Worm (Caenorhabditis elegans) whole organism, late embryonic: ENCODE results near the gene ckk-1.

Experiments used
- F13H6.1 ChIP-seq: sonication (generic microtip); optimal IDR thresholded peaks from 2 replicates; lab custom pipeline; 2016; ENCODE audit warnings: missing genetic modification characterization, missing compliant biosample characterization
- K02D7.2 ChIP-seq: sonication (generic microtip); optimal IDR thresholded peaks from 2 replicates; lab custom pipeline; 2017; ENCODE audit warnings: mild to moderate bottlenecking, missing genetic modification characterization, missing compliant biosample characterization
- T23F11.4 ChIP-seq: fragments of 200-800 bp; sonication (Bioruptor generic); optimal IDR thresholded peaks from 2 replicates; lab custom pipeline; 2018; ENCODE audit warnings: mild to moderate bottlenecking, missing genetic modification characterization, missing compliant biosample characterization
- Y22D7AL.16 ChIP-seq: sonication (generic microtip); optimal IDR thresholded peaks from 2 replicates; lab custom pipeline; 2016; ENCODE audit warnings: missing genetic modification characterization, missing compliant biosample characterization
- ceh-18 ChIP-seq: sonication (generic microtip); optimal IDR thresholded peaks from 2 replicates; lab custom pipeline; 2016; ENCODE audit warnings: missing genetic modification characterization, missing compliant biosample characterization
- ceh-2 ChIP-seq: sonication (generic microtip); optimal IDR thresholded peaks from 2 replicates; lab custom pipeline; 2016; ENCODE audit warnings: missing genotype, missing genetic modification characterization, missing compliant biosample characterization
- ceh-30 ChIP-seq: fragments of 150-350 bp; optimal IDR thresholded peaks from 2 replicates; lab custom pipeline; 2014; ENCODE audit warnings: missing biosample characterization, missing genetic modification characterization
- ceh-31 ChIP-seq: sonication (generic microtip); optimal IDR thresholded peaks from 2 replicates; lab custom pipeline; 2016; ENCODE audit warnings: missing genetic modification characterization, missing compliant biosample characterization
- ceh-45 ChIP-seq: fragments of 200-800 bp; sonication (Bioruptor generic); IDR thresholded peaks from 2 replicates; pipeline ENCODE4 v1.3.6; 2022; ENCODE audit warnings: missing genetic modification reagents, missing genetic modification characterization, missing compliant biosample characterization
- ceh-48 ChIP-seq: sonication (generic microtip); optimal IDR thresholded peaks from 2 replicates; lab custom pipeline; 2016; ENCODE audit warnings: missing genetic modification characterization, inconsistent platforms, missing compliant biosample characterization
- ceh-6 ChIP-seq: fragments of 200-800 bp; sonication (Bioruptor generic); optimal IDR thresholded peaks from 2 replicates; lab custom pipeline; 2018; ENCODE audit warnings: mild to moderate bottlenecking, missing genetic modification characterization, missing compliant biosample characterization
- ceh-9 ChIP-seq: sonication (generic microtip); optimal IDR thresholded peaks from 2 replicates; lab custom pipeline; 2016; ENCODE audit warnings: mild to moderate bottlenecking, missing genetic modification characterization, inconsistent platforms, missing compliant biosample characterization
- dmd-4 ChIP-seq: sonication (generic microtip); optimal IDR thresholded peaks from 2 replicates; lab custom pipeline; 2016; ENCODE audit warnings: borderline replicate concordance, missing genetic modification characterization, missing compliant biosample characterization
- dve-1 ChIP-seq: sonication (generic microtip); optimal IDR thresholded peaks from 2 replicates; lab custom pipeline; 2017; ENCODE audit warnings: antibody characterized with exemption, mild to moderate bottlenecking, missing genetic modification characterization, missing compliant biosample characterization
- elt-2 ChIP-seq: sonication (generic microtip); optimal IDR thresholded peaks from 2 replicates; lab custom pipeline; 2016; ENCODE audit warnings: missing genetic modification reagents, missing genetic modification characterization, missing compliant biosample characterization
- elt-4 ChIP-seq: sonication (generic microtip); optimal IDR thresholded peaks from 2 replicates; lab custom pipeline; 2016; ENCODE audit warnings: missing genetic modification characterization, missing compliant biosample characterization
- fkh-10 ChIP-seq: fragments of 150-350 bp; optimal IDR thresholded peaks from 2 replicates; lab custom pipeline; 2014; ENCODE audit warnings: missing biosample characterization, missing genetic modification reagents, missing genetic modification characterization
- hlh-8 ChIP-seq: sonication (generic microtip); optimal IDR thresholded peaks from 2 replicates; lab custom pipeline; 2016; ENCODE audit warnings: missing genotype, missing genetic modification characterization, missing compliant biosample characterization
- lim-6 ChIP-seq: sonication (generic microtip); optimal IDR thresholded peaks from 2 replicates; lab custom pipeline; 2016; ENCODE audit warnings: missing genetic modification characterization, missing compliant biosample characterization
- lin-11 ChIP-seq: fragments of 200-800 bp; sonication (Bioruptor generic); optimal IDR thresholded peaks from 2 replicates; lab custom pipeline; 2018; ENCODE audit warnings: mild to moderate bottlenecking, missing genetic modification characterization, missing compliant biosample characterization
- nfya-1 ChIP-seq: sonication (generic microtip); optimal IDR thresholded peaks from 2 replicates; lab custom pipeline; 2017; ENCODE audit warnings: missing genetic modification characterization, mild to moderate bottlenecking, missing compliant biosample characterization, antibody characterized with exemption, moderate library complexity
- nhr-232 ChIP-seq: sonication (generic microtip); optimal IDR thresholded peaks from 2 replicates; lab custom pipeline; 2016; ENCODE audit warnings: missing genetic modification characterization, missing compliant biosample characterization
- npax-4 ChIP-seq: sonication (generic microtip); optimal IDR thresholded peaks from 2 replicates; lab custom pipeline; 2016; ENCODE audit warnings: missing genetic modification characterization, missing compliant biosample characterization
- odd-2 ChIP-seq: sonication (generic microtip); optimal IDR thresholded peaks from 2 replicates; lab custom pipeline; 2017; ENCODE audit warnings: antibody characterized with exemption, mild to moderate bottlenecking, missing genetic modification characterization, missing compliant biosample characterization
- pag-3 ChIP-seq: sonication (generic microtip); optimal IDR thresholded peaks from 2 replicates; lab custom pipeline; 2016; ENCODE audit warnings: missing compliant biosample characterization, missing genetic modification characterization, borderline replicate concordance
- pha-2 ChIP-seq: sonication (generic microtip); optimal IDR thresholded peaks from 2 replicates; lab custom pipeline; 2017; ENCODE audit warnings: mild to moderate bottlenecking, missing genetic modification characterization, missing compliant biosample characterization
- pha-4 ChIP-seq: fragments of 150-350 bp; optimal IDR thresholded peaks from 2 replicates; lab custom pipeline; 2018; ENCODE audit warnings: missing biosample characterization, missing genetic modification reagents, missing genetic modification characterization
- pqm-1 ChIP-seq: sonication (generic microtip); optimal IDR thresholded peaks from 2 replicates; lab custom pipeline; 2016; ENCODE audit warnings: missing genetic modification characterization, missing compliant biosample characterization
- pros-1 ChIP-seq: fragments of 150-350 bp; optimal IDR thresholded peaks from 2 replicates; lab custom pipeline; 2014; ENCODE audit warnings: missing biosample characterization, missing genetic modification reagents, missing genetic modification characterization
- ref-2 ChIP-seq: sonication (generic microtip); optimal IDR thresholded peaks from 2 replicates; lab custom pipeline; 2016; ENCODE audit warnings: missing genetic modification characterization, missing compliant biosample characterization
- rnt-1 ChIP-seq: sonication (generic microtip); optimal IDR thresholded peaks from 2 replicates; lab custom pipeline; 2016; ENCODE audit warnings: missing genetic modification characterization, missing compliant biosample characterization
- sdc-2 ChIP-seq: sonication (generic microtip); optimal IDR thresholded peaks from 2 replicates; lab custom pipeline; 2016; ENCODE audit warnings: missing genotype, missing genetic modification characterization, missing compliant biosample characterization
- sox-2 ChIP-seq: fragments of 200-800 bp; sonication (Bioruptor generic); IDR thresholded peaks from 2 replicates; pipeline ENCODE4 v1.3.6; 2022; ENCODE audit warnings: missing genetic modification reagents, missing genetic modification characterization, missing compliant biosample characterization
- syd-9 ChIP-seq: sonication (generic microtip); optimal IDR thresholded peaks from 2 replicates; lab custom pipeline; 2016; ENCODE audit warnings: mild to moderate bottlenecking, missing genetic modification characterization, moderate library complexity, missing compliant biosample characterization
- tbx-2 ChIP-seq: sonication (generic microtip); optimal IDR thresholded peaks from 2 replicates; lab custom pipeline; 2016; ENCODE audit warnings: missing genetic modification characterization, missing compliant biosample characterization
- ttx-3 ChIP-seq: sonication (generic microtip); optimal IDR thresholded peaks from 2 replicates; lab custom pipeline; 2016; ENCODE audit warnings: missing genetic modification reagents, missing genetic modification characterization, missing compliant biosample characterization
- unc-3 ChIP-seq, 2 experiments: fragments of 200-800 bp in 1 of 2; sonication (Bioruptor generic) in 1 of 2; sonication (generic microtip) in 1 of 2; conservative IDR thresholded peaks in 1 of 2; optimal IDR thresholded peaks in 1 of 2; 2 replicates each; pipeline versions ENCODE4 v1.3.6 to Lab custom; 2016 to 2022; ENCODE audit warnings: missing compliant biosample characterization in 2 of 2, missing genetic modification characterization in 2 of 2, missing genetic modification reagents in 1 of 2
- unc-55 ChIP-seq: sonication (generic microtip); optimal IDR thresholded peaks from 2 replicates; lab custom pipeline; 2017; ENCODE audit warnings: missing biosample characterization, missing genetic modification reagents, missing genetic modification characterization
- zip-5 ChIP-seq: sonication (generic microtip); optimal IDR thresholded peaks from 2 replicates; lab custom pipeline; 2016; ENCODE audit warnings: missing genetic modification characterization, missing compliant biosample characterization
- ztf-16 ChIP-seq: sonication (generic microtip); optimal IDR thresholded peaks from 2 replicates; lab custom pipeline; 2017; ENCODE audit warnings: missing genetic modification characterization, missing compliant biosample characterization

Gene ckk-1

ce11 chrIII:5678935-5679334 is 43.7 kb downstream of the ckk-1 start, which contains the start of the genes ska-3 and rps-12 (continued):
- TF ChIP-seq elt-4 (tag; lab: Kevin White, UChicago) (no peak), nhr-232 (tag; lab: Kevin White, UChicago) (no peak), pha-2 (tag; lab: Kevin White, UChicago) (peak; percentile 55), hlh-8 (tag; lab: Kevin White, UChicago) (peak; percentile 43), ceh-45 (GFP tag; lab: Robert Waterston, UW) (no peak), ceh-30 (peak; percentile 64), ttx-3 (tag; lab: Kevin White, UChicago) (peak; percentile 6), pha-4 (tag; lab: Kevin White, UChicago) (no peak), F13H6.1 (tag; lab: Kevin White, UChicago) (peak; percentile 21), sdc-2 (tag; lab: Kevin White, UChicago) (peak; percentile 28), ceh-31 (tag; lab: Kevin White, UChicago) (peak; percentile 89), unc-3 (GFP tag; conservative IDR thresholded peaks at IDR 0.05; lab: Robert Waterston, UW) (no peak), unc-3 (tag; optimal IDR thresholded peaks at IDR 0.05; lab: Kevin White, UChicago) (peak; percentile 56), Y22D7AL.16 (tag; lab: Kevin White, UChicago) (no peak), elt-2 (tag; lab: Kevin White, UChicago) (peak; percentile 69), sox-2 (GFP tag; lab: Robert Waterston, UW) (peak; percentile 24; the same call in 1 of the 2 replicates)

- no peak for TF ChIP-seq ref-2 (tag; lab: Kevin White, UChicago)
- no peak for TF ChIP-seq ceh-45 (GFP tag; lab: Robert Waterston, UW)
- TF ChIP-seq dve-1 (tag; lab: Kevin White, UChicago), result no peak
- no peak for TF ChIP-seq pros-1 (tag; lab: Kevin White, UChicago)
- TF ChIP-seq lim-6 (tag; lab: Kevin White, UChicago), result no peak
- TF ChIP-seq ceh-30, result no peak
- TF ChIP-seq nfya-1 (tag; lab: Kevin White, UChicago), result no peak
- no peak for TF ChIP-seq ceh-9 (tag; lab: Kevin White, UChicago)
- TF ChIP-seq pqm-1 (tag; lab: Kevin White, UChicago), result no peak
- TF ChIP-seq npax-4 (tag; lab: Kevin White, UChicago), result no peak
- no peak for TF ChIP-seq rnt-1 (tag; lab: Kevin White, UChicago)
- no peak for TF ChIP-seq dmd-4 (tag; lab: Kevin White, UChicago)
- TF ChIP-seq ceh-2 (tag; lab: Kevin White, UChicago), result no peak
- no peak for TF ChIP-seq ceh-31 (tag; lab: Kevin White, UChicago)
- no peak for TF ChIP-seq ceh-18 (tag; lab: Kevin White, UChicago)
- TF ChIP-seq pag-3, result no peak
- no peak for TF ChIP-seq elt-2 (tag; lab: Kevin White, UChicago)
- no peak for TF ChIP-seq unc-3 (GFP tag; conservative IDR thresholded peaks at IDR 0.05; lab: Robert Waterston, UW)
- no peak for TF ChIP-seq unc-3 (tag; optimal IDR thresholded peaks at IDR 0.05; lab: Kevin White, UChicago)
- no peak for TF ChIP-seq ztf-16 (tag; lab: Kevin White, UChicago)
- TF ChIP-seq ceh-48 (tag; lab: Kevin White, UChicago), result no peak
- TF ChIP-seq, all 69 proteins: peak for 0
These were observed 44.9 kb downstream of the ckk-1 start, which contains the start of gene pst-2 for ce11 chrIII:5680141-5680540. TSS of gene pst-2 (plus strand) at chrIII:5680433.

ce11 chrIII:5683998-5684397 is 48.7 kb downstream of the ckk-1 start, which contains the start of gene rcan-1:
TSS of gene rcan-1 (minus strand) at chrIII:5684098.
- TF ChIP-seq fkh-10 (GFP tag; lab: Kevin White, UChicago) (no peak), syd-9 (no peak), ceh-48 (tag; lab: Kevin White, UChicago) (no peak), T23F11.4 (GFP tag; lab: Kevin White, UChicago) (no peak), ceh-6 (no peak), unc-55 (GFP tag; lab: Kevin White, UChicago) (no peak), unc-3 (GFP tag; conservative IDR thresholded peaks at IDR 0.05; lab: Robert Waterston, UW) (no peak), unc-3 (tag; optimal IDR thresholded peaks at IDR 0.05; lab: Kevin White, UChicago) (no peak), zip-5 (tag; lab: Kevin White, UChicago) (no peak), pros-1 (tag; lab: Kevin White, UChicago) (no peak), lin-11 (tag; lab: Kevin White, UChicago) (no peak), odd-2 (tag; lab: Kevin White, UChicago) (no peak), ceh-31 (tag; lab: Kevin White, UChicago) (no peak), pag-3 (no peak), K02D7.2 (no peak), tbx-2 (tag; lab: Kevin White, UChicago) (no peak), dve-1 (tag; lab: Kevin White, UChicago) (no peak)
- TF ChIP-seq, all 69 proteins: peak for 0
